Worm (Caenorhabditis elegans) whole organism, late embryonic: ENCODE measurements around the gene nhr-129.

Source experiments
- C38D4.7 ChIP-seq: fragments of 200-800 bp; sonication (Bioruptor generic); optimal IDR thresholded peaks from 2 replicates; lab custom pipeline; 2018; ENCODE audit warnings: mild to moderate bottlenecking, missing genetic modification characterization, moderate library complexity, missing compliant biosample characterization
- K02D7.2 ChIP-seq: sonication (generic microtip); optimal IDR thresholded peaks from 2 replicates; lab custom pipeline; 2017; ENCODE audit warnings: mild to moderate bottlenecking, missing genetic modification characterization, missing compliant biosample characterization
- K09A11.1 ChIP-seq: sonication (generic microtip); optimal IDR thresholded peaks from 2 replicates; lab custom pipeline; 2017; ENCODE audit warnings: antibody characterized with exemption, mild to moderate bottlenecking, missing genetic modification characterization, missing compliant biosample characterization; ENCODE audit not compliant: insufficient read depth
- ahr-1 ChIP-seq: sonication (generic microtip); optimal IDR thresholded peaks from 2 replicates; lab custom pipeline; 2016; ENCODE audit warnings: missing genetic modification characterization, missing compliant biosample characterization
- ceh-19 ChIP-seq: fragments of 200-800 bp; sonication (Bioruptor generic); optimal IDR thresholded peaks from 2 replicates; lab custom pipeline; 2018; ENCODE audit warnings: mild to moderate bottlenecking, missing genetic modification characterization, missing compliant biosample characterization
- ceh-22 ChIP-seq: sonication (generic microtip); optimal IDR thresholded peaks from 2 replicates; lab custom pipeline; 2017; ENCODE audit warnings: missing biosample characterization, missing genetic modification characterization
- ceh-24 ChIP-seq: sonication (generic microtip); optimal IDR thresholded peaks from 2 replicates; lab custom pipeline; 2016; ENCODE audit warnings: mild to moderate bottlenecking, missing genetic modification characterization, missing compliant biosample characterization
- ceh-31 ChIP-seq: sonication (generic microtip); optimal IDR thresholded peaks from 2 replicates; lab custom pipeline; 2016; ENCODE audit warnings: missing genetic modification characterization, missing compliant biosample characterization
- ceh-34 ChIP-seq: sonication (generic microtip); optimal IDR thresholded peaks from 2 replicates; lab custom pipeline; 2016; ENCODE audit warnings: mild to moderate bottlenecking, missing genetic modification characterization, missing compliant biosample characterization
- ceh-45 ChIP-seq: fragments of 200-800 bp; sonication (Bioruptor generic); IDR thresholded peaks from 2 replicates; pipeline ENCODE4 v1.3.6; 2022; ENCODE audit warnings: missing genetic modification reagents, missing genetic modification characterization, missing compliant biosample characterization
- che-1 ChIP-seq: sonication (generic microtip); optimal IDR thresholded peaks from 2 replicates; lab custom pipeline; 2016; ENCODE audit warnings: mild to moderate bottlenecking, missing genetic modification characterization, missing compliant biosample characterization
- dve-1 ChIP-seq: sonication (generic microtip); optimal IDR thresholded peaks from 2 replicates; lab custom pipeline; 2017; ENCODE audit warnings: antibody characterized with exemption, mild to moderate bottlenecking, missing genetic modification characterization, missing compliant biosample characterization
- elt-2 ChIP-seq: sonication (generic microtip); optimal IDR thresholded peaks from 2 replicates; lab custom pipeline; 2016; ENCODE audit warnings: missing genetic modification reagents, missing genetic modification characterization, missing compliant biosample characterization
- elt-4 ChIP-seq: sonication (generic microtip); optimal IDR thresholded peaks from 2 replicates; lab custom pipeline; 2016; ENCODE audit warnings: missing genetic modification characterization, missing compliant biosample characterization
- ets-4 ChIP-seq: sonication (generic microtip); optimal IDR thresholded peaks from 2 replicates; lab custom pipeline; 2016; ENCODE audit warnings: missing genetic modification characterization, missing compliant biosample characterization
- fax-1 ChIP-seq: sonication (generic microtip); optimal IDR thresholded peaks from 2 replicates; lab custom pipeline; 2016; ENCODE audit warnings: missing genotype, missing genetic modification characterization, missing compliant biosample characterization
- hlh-13 ChIP-seq: fragments of 200-800 bp; sonication (Bioruptor generic); optimal IDR thresholded peaks from 2 replicates; lab custom pipeline; 2018; ENCODE audit warnings: mild to moderate bottlenecking, missing genetic modification characterization, missing compliant biosample characterization
- hlh-30 ChIP-seq: sonication (generic microtip); optimal IDR thresholded peaks from 2 replicates; lab custom pipeline; 2017; ENCODE audit warnings: antibody characterized with exemption, missing genetic modification characterization, missing compliant biosample characterization; ENCODE audit not compliant: insufficient read depth
- hlh-6 ChIP-seq: sonication (generic microtip); optimal IDR thresholded peaks from 2 replicates; lab custom pipeline; 2016; ENCODE audit warnings: missing genotype, missing genetic modification characterization, missing compliant biosample characterization
- hlh-8 ChIP-seq: sonication (generic microtip); optimal IDR thresholded peaks from 2 replicates; lab custom pipeline; 2016; ENCODE audit warnings: missing genotype, missing genetic modification characterization, missing compliant biosample characterization
- lim-6 ChIP-seq: sonication (generic microtip); optimal IDR thresholded peaks from 2 replicates; lab custom pipeline; 2016; ENCODE audit warnings: missing genetic modification characterization, missing compliant biosample characterization
- lin-11 ChIP-seq: fragments of 200-800 bp; sonication (Bioruptor generic); optimal IDR thresholded peaks from 2 replicates; lab custom pipeline; 2018; ENCODE audit warnings: mild to moderate bottlenecking, missing genetic modification characterization, missing compliant biosample characterization
- madf-2 ChIP-seq: sonication (generic microtip); optimal IDR thresholded peaks from 2 replicates; lab custom pipeline; 2017; ENCODE audit warnings: missing genetic modification characterization, missing compliant biosample characterization
- nfya-1 ChIP-seq: sonication (generic microtip); optimal IDR thresholded peaks from 2 replicates; lab custom pipeline; 2017; ENCODE audit warnings: missing genetic modification characterization, mild to moderate bottlenecking, missing compliant biosample characterization, antibody characterized with exemption, moderate library complexity
- pax-1 ChIP-seq: fragments of 150-350 bp; optimal IDR thresholded peaks from 2 replicates; lab custom pipeline; 2014; ENCODE audit warnings: missing biosample characterization, missing genetic modification characterization
- pha-4 ChIP-seq: fragments of 150-350 bp; optimal IDR thresholded peaks from 2 replicates; lab custom pipeline; 2018; ENCODE audit warnings: missing biosample characterization, missing genetic modification reagents, missing genetic modification characterization
- pqm-1 ChIP-seq: sonication (generic microtip); optimal IDR thresholded peaks from 2 replicates; lab custom pipeline; 2016; ENCODE audit warnings: missing genetic modification characterization, missing compliant biosample characterization
- sox-2 ChIP-seq: fragments of 200-800 bp; sonication (Bioruptor generic); IDR thresholded peaks from 2 replicates; pipeline ENCODE4 v1.3.6; 2022; ENCODE audit warnings: missing genetic modification reagents, missing genetic modification characterization, missing compliant biosample characterization
- syd-9 ChIP-seq: sonication (generic microtip); optimal IDR thresholded peaks from 2 replicates; lab custom pipeline; 2016; ENCODE audit warnings: mild to moderate bottlenecking, missing genetic modification characterization, moderate library complexity, missing compliant biosample characterization
- tbx-7 ChIP-seq: sonication (generic microtip); optimal IDR thresholded peaks from 2 replicates; lab custom pipeline; 2016; ENCODE audit warnings: missing genotype, missing genetic modification characterization, missing compliant biosample characterization
- unc-3 ChIP-seq, 2 experiments: fragments of 200-800 bp in 1 of 2; sonication (Bioruptor generic) in 1 of 2; sonication (generic microtip) in 1 of 2; conservative IDR thresholded peaks in 1 of 2; optimal IDR thresholded peaks in 1 of 2; 2 replicates each; pipeline versions ENCODE4 v1.3.6 to Lab custom; 2016 to 2022; ENCODE audit warnings: missing compliant biosample characterization in 2 of 2, missing genetic modification characterization in 2 of 2, missing genetic modification reagents in 1 of 2
- unc-42 ChIP-seq: sonication (generic microtip); optimal IDR thresholded peaks from 2 replicates; lab custom pipeline; 2016; ENCODE audit warnings: missing genotype, missing genetic modification characterization, missing compliant biosample characterization

Gene nhr-129

ce11 chrV:13335883-13336419, 5.1 kb upstream of the nhr-129 start, which contains the start of gene C50B6.9:
Gene C50B6.9, plus strand, starts transcription at chrV:13336369.
- TF ChIP-seq ahr-1 (no peak), hlh-30 (tag; lab: Kevin White, UChicago) (peak; percentile 1)

- no peak for TF ChIP-seq pha-4 (tag; lab: Kevin White, UChicago)
- TF ChIP-seq ceh-34 (tag; lab: Kevin White, UChicago), result no peak
- no peak for TF ChIP-seq K02D7.2 (tag; lab: Kevin White, UChicago)
- no peak for TF ChIP-seq syd-9 (tag; lab: Kevin White, UChicago)
- TF ChIP-seq ceh-31 (tag; lab: Kevin White, UChicago), result no peak
- TF ChIP-seq elt-2 (tag; lab: Kevin White, UChicago), result no peak
- no peak for TF ChIP-seq ceh-24 (tag; lab: Kevin White, UChicago)
- TF ChIP-seq tbx-7 (tag; lab: Kevin White, UChicago), result no peak
- TF ChIP-seq hlh-6 (tag; lab: Kevin White, UChicago), result no peak
- no peak for TF ChIP-seq elt-4 (tag; lab: Kevin White, UChicago)
- no peak for TF ChIP-seq hlh-8 (tag; lab: Kevin White, UChicago)
Measured at ce11 chrV:13334447-13334846, 3.6 kb upstream of the nhr-129 start.

ce11 chrV:13333386-13334180, 2.8 kb upstream of the nhr-129 start, which contains the start of gene nhr-168:
Gene nhr-168, minus strand, starts transcription at chrV:13333871.
- TF ChIP-seq che-1 (tag; lab: Kevin White, UChicago) (no peak), sox-2 (GFP tag; lab: Robert Waterston, UW) (no peak), hlh-6 (tag; lab: Kevin White, UChicago) (no peak), hlh-13 (GFP tag; lab: Kevin White, UChicago) (no peak), dve-1 (tag; lab: Kevin White, UChicago) (no peak), pha-4 (tag; lab: Kevin White, UChicago) (no peak), pax-1 (tag; lab: Kevin White, UChicago) (no peak), ceh-19 (GFP tag; lab: Kevin White, UChicago) (no peak), C38D4.7 (GFP tag; lab: Kevin White, UChicago) (no peak), ets-4 (no peak), lim-6 (no peak), fax-1 (no peak), ceh-45 (GFP tag; lab: Robert Waterston, UW) (no peak), syd-9 (tag; lab: Kevin White, UChicago) (no peak), unc-3 (GFP tag; conservative IDR thresholded peaks at IDR 0.05; lab: Robert Waterston, UW) (no peak), unc-3 (tag; optimal IDR thresholded peaks at IDR 0.05; lab: Kevin White, UChicago) (no peak)

- TF ChIP-seq pqm-1 (tag; lab: Kevin White, UChicago), result no peak
- no peak for TF ChIP-seq hlh-8 (tag; lab: Kevin White, UChicago)
- TF ChIP-seq, all 69 proteins: peak for 0
Measured at ce11 chrV:13327463-13327862, 3.4 kb downstream of the nhr-129 start, which contains the start of gene str-37. Gene str-37, plus strand, starts transcription at chrV:13327763.

- no peak for TF ChIP-seq unc-42 (tag; lab: Kevin White, UChicago)
- no peak for TF ChIP-seq ceh-22 (tag; lab: Kevin White, UChicago)
- TF ChIP-seq tbx-7 (tag; lab: Kevin White, UChicago), result no peak
- TF ChIP-seq K09A11.1 (tag; lab: Kevin White, UChicago), result no peak
- TF ChIP-seq elt-4 (tag; lab: Kevin White, UChicago), result no peak
- TF ChIP-seq nfya-1, result no peak
- TF ChIP-seq lin-11 (tag; lab: Kevin White, UChicago), result no peak
- TF ChIP-seq madf-2 (tag; lab: Kevin White, UChicago), result no peak
- TF ChIP-seq, all 69 proteins: peak for 0
Measured at ce11 chrV:13324933-13325760, 5.7 kb downstream of the nhr-129 start, which contains the start of gene C50B6.7. Gene C50B6.7, minus strand, starts transcription at chrV:13324983.
